Worm (Caenorhabditis elegans) whole organism, late embryonic: ENCODE data around the gene pmt-1.

ENCODE experiments used
- C08G9.2 ChIP-seq: sonication (generic microtip); optimal IDR thresholded peaks from 2 replicates; lab custom pipeline; 2016; ENCODE audit warnings: mild to moderate bottlenecking, missing genetic modification characterization, moderate library complexity, missing compliant biosample characterization
- C38D4.7 ChIP-seq: fragments of 200-800 bp; sonication (Bioruptor generic); optimal IDR thresholded peaks from 2 replicates; lab custom pipeline; 2018; ENCODE audit warnings: mild to moderate bottlenecking, missing genetic modification characterization, moderate library complexity, missing compliant biosample characterization
- F13H6.1 ChIP-seq: sonication (generic microtip); optimal IDR thresholded peaks from 2 replicates; lab custom pipeline; 2016; ENCODE audit warnings: missing genetic modification characterization, missing compliant biosample characterization
- ahr-1 ChIP-seq: sonication (generic microtip); optimal IDR thresholded peaks from 2 replicates; lab custom pipeline; 2016; ENCODE audit warnings: missing genetic modification characterization, missing compliant biosample characterization
- ama-1 ChIP-seq: fragments of 150-350 bp; optimal IDR thresholded peaks from 2 replicates; lab custom pipeline; 2014
- ceh-14 ChIP-seq: sonication (generic microtip); optimal IDR thresholded peaks from 2 replicates; lab custom pipeline; 2016; ENCODE audit warnings: missing genotype, missing genetic modification characterization, missing compliant biosample characterization
- ceh-18 ChIP-seq: sonication (generic microtip); optimal IDR thresholded peaks from 2 replicates; lab custom pipeline; 2016; ENCODE audit warnings: missing genetic modification characterization, missing compliant biosample characterization
- ceh-24 ChIP-seq: sonication (generic microtip); optimal IDR thresholded peaks from 2 replicates; lab custom pipeline; 2016; ENCODE audit warnings: mild to moderate bottlenecking, missing genetic modification characterization, missing compliant biosample characterization
- ceh-34 ChIP-seq: sonication (generic microtip); optimal IDR thresholded peaks from 2 replicates; lab custom pipeline; 2016; ENCODE audit warnings: mild to moderate bottlenecking, missing genetic modification characterization, missing compliant biosample characterization
- ceh-45 ChIP-seq: fragments of 200-800 bp; sonication (Bioruptor generic); IDR thresholded peaks from 2 replicates; pipeline ENCODE4 v1.3.6; 2022; ENCODE audit warnings: missing genetic modification reagents, missing genetic modification characterization, missing compliant biosample characterization
- ceh-6 ChIP-seq: fragments of 200-800 bp; sonication (Bioruptor generic); optimal IDR thresholded peaks from 2 replicates; lab custom pipeline; 2018; ENCODE audit warnings: mild to moderate bottlenecking, missing genetic modification characterization, missing compliant biosample characterization
- che-1 ChIP-seq: sonication (generic microtip); optimal IDR thresholded peaks from 2 replicates; lab custom pipeline; 2016; ENCODE audit warnings: mild to moderate bottlenecking, missing genetic modification characterization, missing compliant biosample characterization
- dve-1 ChIP-seq: sonication (generic microtip); optimal IDR thresholded peaks from 2 replicates; lab custom pipeline; 2017; ENCODE audit warnings: antibody characterized with exemption, mild to moderate bottlenecking, missing genetic modification characterization, missing compliant biosample characterization
- elt-4 ChIP-seq: sonication (generic microtip); optimal IDR thresholded peaks from 2 replicates; lab custom pipeline; 2016; ENCODE audit warnings: missing genetic modification characterization, missing compliant biosample characterization
- ets-4 ChIP-seq: sonication (generic microtip); optimal IDR thresholded peaks from 2 replicates; lab custom pipeline; 2016; ENCODE audit warnings: missing genetic modification characterization, missing compliant biosample characterization
- fax-1 ChIP-seq: sonication (generic microtip); optimal IDR thresholded peaks from 2 replicates; lab custom pipeline; 2016; ENCODE audit warnings: missing genotype, missing genetic modification characterization, missing compliant biosample characterization
- fkh-10 ChIP-seq: fragments of 150-350 bp; optimal IDR thresholded peaks from 2 replicates; lab custom pipeline; 2014; ENCODE audit warnings: missing biosample characterization, missing genetic modification reagents, missing genetic modification characterization
- fkh-6 ChIP-seq: sonication (generic microtip); optimal IDR thresholded peaks from 2 replicates; lab custom pipeline; 2016; ENCODE audit warnings: missing genetic modification characterization, missing compliant biosample characterization
- gmeb-2 ChIP-seq: sonication (generic microtip); optimal IDR thresholded peaks from 2 replicates; lab custom pipeline; 2016; ENCODE audit warnings: missing genetic modification characterization, inconsistent platforms, missing compliant biosample characterization
- hlh-13 ChIP-seq: fragments of 200-800 bp; sonication (Bioruptor generic); optimal IDR thresholded peaks from 2 replicates; lab custom pipeline; 2018; ENCODE audit warnings: mild to moderate bottlenecking, missing genetic modification characterization, missing compliant biosample characterization
- hlh-30 ChIP-seq: sonication (generic microtip); optimal IDR thresholded peaks from 2 replicates; lab custom pipeline; 2017; ENCODE audit warnings: antibody characterized with exemption, missing genetic modification characterization, missing compliant biosample characterization; ENCODE audit not compliant: insufficient read depth
- hlh-6 ChIP-seq: sonication (generic microtip); optimal IDR thresholded peaks from 2 replicates; lab custom pipeline; 2016; ENCODE audit warnings: missing genotype, missing genetic modification characterization, missing compliant biosample characterization
- lin-11 ChIP-seq: fragments of 200-800 bp; sonication (Bioruptor generic); optimal IDR thresholded peaks from 2 replicates; lab custom pipeline; 2018; ENCODE audit warnings: mild to moderate bottlenecking, missing genetic modification characterization, missing compliant biosample characterization
- madf-2 ChIP-seq: sonication (generic microtip); optimal IDR thresholded peaks from 2 replicates; lab custom pipeline; 2017; ENCODE audit warnings: missing genetic modification characterization, missing compliant biosample characterization
- mec-3 ChIP-seq: sonication (generic microtip); optimal IDR thresholded peaks from 2 replicates; lab custom pipeline; 2016; ENCODE audit warnings: borderline replicate concordance, missing genetic modification characterization, missing compliant biosample characterization
- nfya-1 ChIP-seq: sonication (generic microtip); optimal IDR thresholded peaks from 2 replicates; lab custom pipeline; 2017; ENCODE audit warnings: missing genetic modification characterization, mild to moderate bottlenecking, missing compliant biosample characterization, antibody characterized with exemption, moderate library complexity
- nhr-11 ChIP-seq: fragments of 150-350 bp; optimal IDR thresholded peaks from 2 replicates; lab custom pipeline; 2014; ENCODE audit warnings: missing biosample characterization, missing genetic modification characterization
- nhr-232 ChIP-seq: sonication (generic microtip); optimal IDR thresholded peaks from 2 replicates; lab custom pipeline; 2016; ENCODE audit warnings: missing genetic modification characterization, missing compliant biosample characterization
- pat-9 ChIP-seq: fragments of 200-800 bp; sonication (Bioruptor generic); optimal IDR thresholded peaks from 2 replicates; lab custom pipeline; 2018; ENCODE audit warnings: mild to moderate bottlenecking, missing genetic modification characterization, moderate library complexity, missing compliant biosample characterization
- pax-1 ChIP-seq: fragments of 150-350 bp; optimal IDR thresholded peaks from 2 replicates; lab custom pipeline; 2014; ENCODE audit warnings: missing biosample characterization, missing genetic modification characterization
- pha-2 ChIP-seq: sonication (generic microtip); optimal IDR thresholded peaks from 2 replicates; lab custom pipeline; 2017; ENCODE audit warnings: mild to moderate bottlenecking, missing genetic modification characterization, missing compliant biosample characterization
- pha-4 ChIP-seq: fragments of 150-350 bp; optimal IDR thresholded peaks from 2 replicates; lab custom pipeline; 2018; ENCODE audit warnings: missing biosample characterization, missing genetic modification reagents, missing genetic modification characterization
- ref-2 ChIP-seq: sonication (generic microtip); optimal IDR thresholded peaks from 2 replicates; lab custom pipeline; 2016; ENCODE audit warnings: missing genetic modification characterization, missing compliant biosample characterization
- rnt-1 ChIP-seq: sonication (generic microtip); optimal IDR thresholded peaks from 2 replicates; lab custom pipeline; 2016; ENCODE audit warnings: missing genetic modification characterization, missing compliant biosample characterization
- sdc-2 ChIP-seq: sonication (generic microtip); optimal IDR thresholded peaks from 2 replicates; lab custom pipeline; 2016; ENCODE audit warnings: missing genotype, missing genetic modification characterization, missing compliant biosample characterization
- sox-2 ChIP-seq: fragments of 200-800 bp; sonication (Bioruptor generic); IDR thresholded peaks from 2 replicates; pipeline ENCODE4 v1.3.6; 2022; ENCODE audit warnings: missing genetic modification reagents, missing genetic modification characterization, missing compliant biosample characterization
- sox-4 ChIP-seq: sonication (generic microtip); optimal IDR thresholded peaks from 2 replicates; lab custom pipeline; 2017; ENCODE audit warnings: mild to moderate bottlenecking, missing genetic modification characterization, inconsistent platforms, missing compliant biosample characterization
- tbx-2 ChIP-seq: sonication (generic microtip); optimal IDR thresholded peaks from 2 replicates; lab custom pipeline; 2016; ENCODE audit warnings: missing genetic modification characterization, missing compliant biosample characterization
- unc-3 ChIP-seq, 2 experiments: fragments of 200-800 bp in 1 of 2; sonication (Bioruptor generic) in 1 of 2; sonication (generic microtip) in 1 of 2; conservative IDR thresholded peaks in 1 of 2; optimal IDR thresholded peaks in 1 of 2; 2 replicates each; pipeline versions ENCODE4 v1.3.6 to Lab custom; 2016 to 2022; ENCODE audit warnings: missing compliant biosample characterization in 2 of 2, missing genetic modification characterization in 2 of 2, missing genetic modification reagents in 1 of 2
- unc-55 ChIP-seq: sonication (generic microtip); optimal IDR thresholded peaks from 2 replicates; lab custom pipeline; 2017; ENCODE audit warnings: missing biosample characterization, missing genetic modification reagents, missing genetic modification characterization
- unc-86 ChIP-seq: sonication (generic microtip); optimal IDR thresholded peaks from 2 replicates; lab custom pipeline; 2016; ENCODE audit warnings: missing genetic modification characterization, missing compliant biosample characterization
- zip-5 ChIP-seq: sonication (generic microtip); optimal IDR thresholded peaks from 2 replicates; lab custom pipeline; 2016; ENCODE audit warnings: missing genetic modification characterization, missing compliant biosample characterization
- ztf-16 ChIP-seq: sonication (generic microtip); optimal IDR thresholded peaks from 2 replicates; lab custom pipeline; 2017; ENCODE audit warnings: missing genetic modification characterization, missing compliant biosample characterization

Gene pmt-1

DNA sequence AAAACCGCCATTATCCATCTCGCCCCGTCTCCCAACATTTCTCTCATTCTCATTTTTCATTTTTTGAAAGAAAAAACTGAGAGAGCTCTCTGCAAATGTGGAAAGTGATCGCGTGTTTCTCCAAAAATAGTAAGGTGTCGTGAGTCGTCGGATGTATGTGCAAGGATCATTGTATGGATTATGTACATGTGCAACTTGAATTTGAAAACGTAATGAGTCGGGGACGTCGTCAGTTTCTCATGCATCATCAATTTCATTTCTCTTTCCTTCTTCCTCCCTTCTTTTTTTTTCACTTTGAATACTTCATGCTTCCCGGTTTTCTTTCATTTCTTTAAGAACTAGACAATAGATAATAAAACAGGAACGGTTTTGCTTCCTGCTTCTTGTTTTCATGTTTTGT lies 22.8 kb upstream of the pmt-1 start:
- TF ChIP-seq ama-1 (no peak), ets-4 (no peak), sox-2 (no peak), C38D4.7 (GFP tag; lab: Kevin White, UChicago) (no peak), C08G9.2 (tag; lab: Kevin White, UChicago) (no peak), pha-2 (tag; lab: Kevin White, UChicago) (no peak), hlh-6 (no peak), unc-55 (no peak), ceh-24 (tag; lab: Kevin White, UChicago) (no peak), fax-1 (tag; lab: Kevin White, UChicago) (no peak), ceh-18 (tag; lab: Kevin White, UChicago) (no peak), ceh-14 (tag; lab: Kevin White, UChicago) (no peak), fkh-6 (tag; lab: Kevin White, UChicago) (no peak), pha-4 (tag; lab: Kevin White, UChicago) (no peak), hlh-13 (GFP tag; lab: Kevin White, UChicago) (no peak), madf-2 (tag; lab: Kevin White, UChicago) (no peak), dve-1 (tag; lab: Kevin White, UChicago) (no peak)

- TF ChIP-seq ztf-16 (tag; lab: Kevin White, UChicago): no peak
- no peak for TF ChIP-seq ref-2 (tag; lab: Kevin White, UChicago)
- TF ChIP-seq pat-9 (tag; lab: Kevin White, UChicago): no peak
- no peak for TF ChIP-seq nfya-1
- TF ChIP-seq pax-1 (tag; lab: Kevin White, UChicago): no peak
- TF ChIP-seq ceh-24 (tag; lab: Kevin White, UChicago): no peak
- TF ChIP-seq tbx-2: no peak
- TF ChIP-seq ceh-6 (GFP tag; lab: Kevin White, UChicago): no peak
- no peak for TF ChIP-seq sox-2
- TF ChIP-seq fax-1 (tag; lab: Kevin White, UChicago): no peak
- TF ChIP-seq elt-4 (tag; lab: Kevin White, UChicago): no peak
- TF ChIP-seq gmeb-2 (tag; lab: Kevin White, UChicago): no peak
- no peak for TF ChIP-seq mec-3 (tag; lab: Kevin White, UChicago)
- no peak for TF ChIP-seq pha-4 (tag; lab: Kevin White, UChicago)
- no peak for TF ChIP-seq hlh-30 (tag; lab: Kevin White, UChicago)
- TF ChIP-seq, all 69 proteins: peak for 0
These were observed 19.5 kb upstream of the pmt-1 start for ce11 chrII:5301810-5302209.

DNA sequence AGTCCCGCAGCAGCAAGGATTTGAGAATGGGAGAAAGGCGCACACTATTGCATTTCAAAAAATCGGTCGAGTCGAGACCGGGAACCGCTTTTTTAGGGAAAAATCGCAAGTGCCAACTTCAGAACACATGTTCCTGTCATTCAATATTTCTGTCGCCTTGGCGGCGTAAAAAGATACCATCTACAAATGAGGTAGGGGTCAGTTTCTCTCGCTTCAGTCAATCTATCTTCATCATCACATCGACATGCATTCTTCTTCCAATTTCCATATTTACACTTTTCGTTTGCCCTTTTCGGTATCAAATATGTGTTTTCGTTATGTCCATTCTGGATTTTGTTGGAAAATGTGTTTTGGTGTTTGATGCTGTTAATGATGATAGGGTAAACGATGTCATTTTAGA lies 15.4 kb upstream of the pmt-1 start:
- TF ChIP-seq F13H6.1 (tag; lab: Kevin White, UChicago) (no peak), sox-4 (no peak), fkh-6 (tag; lab: Kevin White, UChicago) (no peak), ahr-1 (tag; lab: Kevin White, UChicago) (no peak), che-1 (tag; lab: Kevin White, UChicago) (no peak), ama-1 (no peak), dve-1 (tag; lab: Kevin White, UChicago) (no peak), ceh-24 (tag; lab: Kevin White, UChicago) (no peak), C08G9.2 (tag; lab: Kevin White, UChicago) (no peak), sdc-2 (no peak), unc-86 (no peak)
- TF ChIP-seq, all 69 proteins: peak for 0

DNA sequence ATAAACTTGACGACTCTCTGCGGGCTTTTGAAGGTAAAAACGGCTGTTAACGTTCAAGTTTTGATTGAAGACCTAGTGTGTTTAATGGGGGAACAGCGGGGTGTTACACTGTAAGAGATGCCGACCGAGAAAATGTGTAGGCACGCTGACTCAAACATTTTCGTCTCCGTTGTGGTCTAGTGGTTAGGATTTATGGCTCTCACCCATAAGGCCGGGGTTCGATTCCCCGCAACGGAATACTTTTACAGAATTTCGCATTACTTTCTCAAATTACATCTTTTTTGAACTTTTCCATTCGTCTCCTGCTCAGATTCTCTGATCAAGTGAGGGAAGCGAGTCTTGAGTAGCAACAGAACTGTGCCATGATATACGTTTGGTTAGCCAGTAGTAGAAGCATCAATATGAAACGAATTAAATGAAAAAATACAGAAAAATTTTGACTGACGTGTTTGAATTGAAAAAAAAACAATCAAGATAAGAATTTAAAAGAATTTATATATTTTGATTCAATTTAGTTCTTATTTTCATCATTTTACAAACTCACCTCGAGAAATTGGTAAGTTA lies 11.0 kb upstream of the pmt-1 start, which contains the start of gene ZK622.1:
Gene ZK622.1 (plus strand): TSS at position 514 of the 564 bp plus-strand sequence.
- TF ChIP-seq ceh-45 (no peak), sox-2 (no peak), nhr-11 (tag; lab: Kevin White, UChicago) (no peak), ama-1 (no peak), C08G9.2 (tag; lab: Kevin White, UChicago) (peak; percentile 40), dve-1 (tag; lab: Kevin White, UChicago) (no peak), C38D4.7 (GFP tag; lab: Kevin White, UChicago) (peak; percentile 53), hlh-13 (GFP tag; lab: Kevin White, UChicago) (no peak), sdc-2 (no peak), rnt-1 (no peak), nhr-232 (tag; lab: Kevin White, UChicago) (peak; percentile 51), ceh-14 (tag; lab: Kevin White, UChicago) (no peak), ceh-6 (GFP tag; lab: Kevin White, UChicago) (peak; percentile 73), ceh-18 (tag; lab: Kevin White, UChicago) (peak; percentile 13), gmeb-2 (tag; lab: Kevin White, UChicago) (peak; percentile 18), fkh-10 (GFP tag; lab: Kevin White, UChicago) (no peak), lin-11 (tag; lab: Kevin White, UChicago) (peak; percentile 48), che-1 (tag; lab: Kevin White, UChicago) (peak; percentile 58), zip-5 (tag; lab: Kevin White, UChicago) (peak; percentile 0), unc-3 (GFP tag; conservative IDR thresholded peaks at IDR 0.05; lab: Robert Waterston, UW) (0 out of 2 replicates have a peak, but pooled peaks have one; percentile 38), unc-3 (tag; optimal IDR thresholded peaks at IDR 0.05; lab: Kevin White, UChicago) (peak; percentile 36), ceh-34 (no peak), ref-2 (tag; lab: Kevin White, UChicago) (peak; percentile 5), hlh-6 (peak; percentile 66), madf-2 (tag; lab: Kevin White, UChicago) (no peak)
